Worm (Caenorhabditis elegans) whole organism, midembryonic: ENCODE results near the gene pitr-1.

Experiments
- flt-1 ChIP-seq: fragments of 200-800 bp; sonication (Bioruptor generic); IDR thresholded peaks from 2 replicates; pipeline ENCODE4 v1.3.6; 2022; ENCODE audit warnings: missing genetic modification characterization, missing compliant biosample characterization
- ref-1 ChIP-seq: fragments of 200-800 bp; sonication (Bioruptor generic); conservative IDR thresholded peaks from 2 replicates; pipeline ENCODE4 v1.3.6; 2022; ENCODE audit warnings: missing genetic modification reagents, missing genetic modification characterization, missing compliant biosample characterization
- tab-1 ChIP-seq: fragments of 200-800 bp; sonication (Bioruptor generic); IDR thresholded peaks from 2 replicates; pipeline ENCODE4 v1.3.6; 2022; ENCODE audit warnings: missing genetic modification characterization, missing compliant biosample characterization

- no peak for TF ChIP-seq flt-1 (GFP tag; lab: Robert Waterston, UW)
- no peak for TF ChIP-seq tab-1 (GFP tag; lab: Robert Waterston, UW)
- no peak for TF ChIP-seq ref-1 (GFP tag; lab: Robert Waterston, UW)
Observed at ce11 chrIV:7393700-7394099, at the start of gene pitr-1.
